Fruit fly (Drosophila melanogaster) whole organism, embryonic: ENCODE results near the gene melt.

Experiments used
- Asciz ChIP-seq: fragments of 200-800 bp; sonication (Bioruptor generic); optimal IDR thresholded peaks from 2 replicates; lab custom pipeline; 2017; ENCODE audit warnings: missing biosample characterization, mild to moderate bottlenecking, missing genetic modification characterization, missing genetic modification reagents
- CG10462 ChIP-seq: fragments of 200-800 bp; sonication (Bioruptor generic); optimal IDR thresholded peaks from 2 replicates; lab custom pipeline; 2016; ENCODE audit warnings: missing biosample characterization, missing genetic modification characterization
- CG11247 ChIP-seq: fragments of 200-800 bp; sonication (Bioruptor generic); IDR thresholded peaks from 2 replicates; pipeline ENCODE4 v1.3.6; 2022; ENCODE audit warnings: missing biosample characterization, missing genetic modification characterization
- CG11560 ChIP-seq: fragments of 200-800 bp; sonication (Bioruptor generic); IDR thresholded peaks from 3 replicates; pipeline ENCODE4 v1.3.6; 2022; ENCODE audit warnings: missing biosample characterization, missing genetic modification characterization
- CG11695 ChIP-seq: fragments of 200-800 bp; sonication (Bioruptor generic); IDR thresholded peaks from 3 replicates; pipeline ENCODE4 v1.3.6; 2022; ENCODE audit warnings: missing biosample characterization, missing genetic modification characterization
- CG12236 ChIP-seq: fragments of 200-800 bp; sonication (Bioruptor generic); optimal IDR thresholded peaks from 2 replicates; lab custom pipeline; 2016; ENCODE audit warnings: missing biosample characterization, missing genetic modification characterization
- CG14667 ChIP-seq: fragments of 200-800 bp; sonication (Bioruptor generic); IDR thresholded peaks from 2 replicates; pipeline ENCODE4 v1.3.6; 2022; ENCODE audit warnings: missing biosample characterization, missing genetic modification characterization
- CG14965 ChIP-seq: fragments of 200-800 bp; sonication (Bioruptor generic); optimal IDR thresholded peaks from 2 replicates; lab custom pipeline; 2016; ENCODE audit warnings: missing biosample characterization, missing genetic modification characterization, borderline replicate concordance
- CG15269 ChIP-seq: fragments of 200-800 bp; sonication (Bioruptor generic); optimal IDR thresholded peaks from 2 replicates; lab custom pipeline; 2018; ENCODE audit warnings: missing biosample characterization, mild to moderate bottlenecking, missing genetic modification characterization, moderate library complexity
- CG15479 ChIP-seq: fragments of 200-800 bp; sonication (Bioruptor generic); optimal IDR thresholded peaks from 3 replicates; lab custom pipeline; 2019; ENCODE audit warnings: missing biosample characterization, mild to moderate bottlenecking, missing genetic modification characterization, moderate library complexity
- CG1647 ChIP-seq: fragments of 200-800 bp; sonication (Bioruptor generic); optimal IDR thresholded peaks from 3 replicates; lab custom pipeline; 2016; ENCODE audit warnings: missing biosample characterization, missing genetic modification characterization
- CG17829 ChIP-seq: fragments of 200-800 bp; optimal IDR thresholded peaks from 2 replicates; lab custom pipeline; 2019; ENCODE audit warnings: missing biosample characterization, mild to moderate bottlenecking, missing genetic modification characterization, moderate library complexity
- CG18262 ChIP-seq: fragments of 200-800 bp; optimal IDR thresholded peaks from 3 replicates; lab custom pipeline; 2019; ENCODE audit warnings: missing biosample characterization, mild to moderate bottlenecking, missing genetic modification characterization, moderate library complexity
- CG2120 ChIP-seq: fragments of 200-800 bp; sonication (Bioruptor generic); optimal IDR thresholded peaks from 3 replicates; lab custom pipeline; 2016; ENCODE audit warnings: missing biosample characterization, missing genetic modification characterization
- CG2129 ChIP-seq: fragments of 200-800 bp; sonication (Bioruptor generic); IDR thresholded peaks from 2 replicates; pipeline ENCODE4 v1.3.6; 2022; ENCODE audit warnings: missing biosample characterization, missing genetic modification characterization; ENCODE audit not compliant: partially characterized antibody
- CG2678 ChIP-seq: fragments of 200-800 bp; sonication (Bioruptor generic); optimal IDR thresholded peaks from 3 replicates; lab custom pipeline; 2019; ENCODE audit warnings: missing biosample characterization, mild to moderate bottlenecking, missing genetic modification characterization, moderate library complexity
- CG3163 ChIP-seq: fragments of 200-800 bp; sonication (Bioruptor generic); optimal IDR thresholded peaks from 3 replicates; lab custom pipeline; 2016; ENCODE audit warnings: missing biosample characterization, missing genetic modification characterization
- CG32767 ChIP-seq: fragments of 200-800 bp; sonication (Bioruptor generic); IDR thresholded peaks from 2 replicates; pipeline ENCODE4 v1.3.6; 2022; ENCODE audit warnings: missing biosample characterization, missing genetic modification characterization
- CG33213 ChIP-seq: fragments of 200-800 bp; sonication (Bioruptor generic); optimal IDR thresholded peaks from 3 replicates; lab custom pipeline; 2016; ENCODE audit warnings: missing biosample characterization, missing genetic modification characterization
- CG3726 ChIP-seq: fragments of 200-800 bp; sonication (Bioruptor generic); IDR thresholded peaks from 3 replicates; pipeline ENCODE4, ENCODE4 v1.3.6; 2022; ENCODE audit warnings: missing biosample characterization, missing genetic modification characterization
- CG8944 ChIP-seq: fragments of 200-800 bp; sonication (Bioruptor generic); optimal IDR thresholded peaks from 3 replicates; lab custom pipeline; 2016; ENCODE audit warnings: missing biosample characterization, missing genetic modification characterization
- CG9609 ChIP-seq: fragments of 200-800 bp; sonication (Bioruptor generic); optimal IDR thresholded peaks from 3 replicates; lab custom pipeline; 2016; ENCODE audit warnings: missing biosample characterization, missing genetic modification characterization
- Dbx ChIP-seq: fragments of 200-800 bp; sonication (Bioruptor generic); IDR thresholded peaks from 3 replicates; pipeline ENCODE4 v1.3.6; 2022; ENCODE audit warnings: missing biosample characterization, missing genetic modification characterization
- Deaf1 ChIP-seq: fragments of 200-800 bp; optimal IDR thresholded peaks from 3 replicates; lab custom pipeline; 2019; ENCODE audit warnings: missing biosample characterization, mild to moderate bottlenecking, missing genetic modification characterization, moderate library complexity
- Ets65A ChIP-seq: fragments of 200-800 bp; sonication (Bioruptor generic); peaks from one replicate; lab custom pipeline; 2016; ENCODE audit warnings: missing biosample characterization, missing genetic modification characterization
- Gug ChIP-seq: fragments of 200-800 bp; sonication (Bioruptor generic); IDR thresholded peaks from 4 replicates; pipeline ENCODE4 v1.3.6; 2022; ENCODE audit warnings: missing biosample characterization, missing genetic modification characterization
- H15 ChIP-seq: fragments of 200-800 bp; sonication (Bioruptor generic); IDR thresholded peaks from 3 replicates; pipeline ENCODE4 v1.3.6; 2022; ENCODE audit warnings: missing biosample characterization, missing genetic modification characterization
- Hsf ChIP-seq: fragments of 200-800 bp; sonication (Bioruptor generic); optimal IDR thresholded peaks from 3 replicates; lab custom pipeline; 2016; ENCODE audit warnings: missing biosample characterization, missing genetic modification characterization
- NC2α ChIP-seq: fragments of 200-800 bp; sonication (Bioruptor generic); optimal IDR thresholded peaks from 2 replicates; lab custom pipeline; 2016; ENCODE audit warnings: missing biosample characterization, missing genetic modification characterization
- Ravus ChIP-seq: fragments of 200-800 bp; sonication (Bioruptor generic); IDR thresholded peaks from 2 replicates; pipeline ENCODE4 v1.3.6; 2022; ENCODE audit warnings: missing biosample characterization, missing genetic modification characterization
- TFAM ChIP-seq: fragments of 200-800 bp; sonication (Bioruptor generic); optimal IDR thresholded peaks from 2 replicates; lab custom pipeline; 2017; ENCODE audit warnings: missing biosample characterization, missing genetic modification characterization, inconsistent platforms
- Vsx1 ChIP-seq: fragments of 200-800 bp; sonication (Bioruptor generic); optimal IDR thresholded peaks from 2 replicates; lab custom pipeline; 2017; ENCODE audit warnings: missing biosample characterization, mild to moderate bottlenecking, missing genetic modification characterization, missing genetic modification reagents
- YL-1 ChIP-seq: fragments of 200-800 bp; sonication (Bioruptor generic); optimal IDR thresholded peaks from 3 replicates; lab custom pipeline; 2017; ENCODE audit warnings: missing biosample characterization, mild to moderate bottlenecking, missing genetic modification characterization
- al ChIP-seq: fragments of 200-800 bp; sonication (Bioruptor generic); IDR thresholded peaks from 2 replicates; pipeline ENCODE4 v1.3.6; 2022; ENCODE audit warnings: missing biosample characterization, missing genetic modification characterization
- ato ChIP-seq: fragments of 200-800 bp; sonication (Bioruptor generic); IDR thresholded peaks from 2 replicates; pipeline ENCODE4 v1.3.6; 2022; ENCODE audit warnings: missing biosample characterization, missing genetic modification characterization; ENCODE audit not compliant: partially characterized antibody
- az2 ChIP-seq: fragments of 200-800 bp; sonication (Bioruptor generic); optimal IDR thresholded peaks from 3 replicates; lab custom pipeline; 2016; ENCODE audit warnings: missing biosample characterization, missing genetic modification characterization
- cato ChIP-seq: fragments of 200-800 bp; sonication (Bioruptor generic); optimal IDR thresholded peaks from 2 replicates; lab custom pipeline; 2016; ENCODE audit warnings: missing biosample characterization, missing genetic modification characterization, borderline replicate concordance
- chif ChIP-seq, 2 experiments: fragments of 200-800 bp; sonication (Bioruptor generic); optimal IDR thresholded peaks; 3 replicates each; lab custom pipeline; 2016; ENCODE audit warnings: missing biosample characterization in 2 of 2, missing genetic modification characterization in 2 of 2
- dysf ChIP-seq: fragments of 200-800 bp; sonication (Bioruptor generic); IDR thresholded peaks from 3 replicates; pipeline ENCODE4 v1.3.6; 2022; ENCODE audit warnings: missing biosample characterization, missing genetic modification characterization
- gcm2 ChIP-seq: fragments of 200-800 bp; sonication (Bioruptor generic); optimal IDR thresholded peaks from 2 replicates; lab custom pipeline; 2016; ENCODE audit warnings: missing biosample characterization, missing genetic modification characterization
- grau ChIP-seq: fragments of 200-800 bp; optimal IDR thresholded peaks from 3 replicates; lab custom pipeline; 2019; ENCODE audit warnings: missing biosample characterization, mild to moderate bottlenecking, missing genetic modification characterization, moderate library complexity
- luna ChIP-seq: fragments of 200-800 bp; sonication (Bioruptor generic); optimal IDR thresholded peaks from 2 replicates; lab custom pipeline; 2016; ENCODE audit warnings: missing biosample characterization, missing genetic modification characterization
- onecut ChIP-seq: fragments of 200-800 bp; sonication (Bioruptor generic); IDR thresholded peaks from 2 replicates; pipeline ENCODE4 v1.3.6; 2022; ENCODE audit warnings: missing biosample characterization, missing genetic modification characterization
- p53 ChIP-seq: fragments of 200-800 bp; sonication (Bioruptor generic); optimal IDR thresholded peaks from 2 replicates; lab custom pipeline; 2016; ENCODE audit warnings: missing biosample characterization, missing genetic modification characterization
- pan ChIP-seq, 4 experiments: fragments of >200 bp in 3 of 4; fragments of 200-800 bp in 1 of 4; sonication (Bioruptor generic) in 1 of 4; optimal IDR thresholded peaks in 3 of 4; IDR thresholded peaks in 1 of 4; 2 replicates each; pipeline versions ENCODE4 v1.3.6 to Lab custom; 2017 to 2022; ENCODE audit warnings: missing biosample characterization in 2 of 4, missing genetic modification characterization in 2 of 4, mixed read lengths in 1 of 4
- row ChIP-seq: fragments of 200-800 bp; sonication (Bioruptor generic); IDR thresholded peaks from 3 replicates; pipeline ENCODE4 v1.3.6; 2022; ENCODE audit warnings: missing biosample characterization, missing genetic modification characterization
- sisA ChIP-seq: fragments of 200-800 bp; sonication (Bioruptor generic); IDR thresholded peaks from 2 replicates; pipeline ENCODE4 v1.3.6; 2022; ENCODE audit warnings: missing biosample characterization, missing genetic modification characterization
- slbo ChIP-seq: fragments of 200-800 bp; sonication (Bioruptor generic); IDR thresholded peaks from 2 replicates; pipeline ENCODE4 v1.3.6; 2022; ENCODE audit warnings: missing biosample characterization, missing genetic modification characterization
- sug ChIP-seq: fragments of 200-800 bp; optimal IDR thresholded peaks from 2 replicates; lab custom pipeline; 2019; ENCODE audit warnings: missing biosample characterization, mild to moderate bottlenecking, missing genetic modification characterization, moderate library complexity
- unc-4 ChIP-seq: fragments of 200-800 bp; sonication (Bioruptor generic); IDR thresholded peaks from 2 replicates; pipeline ENCODE4 v1.3.6; 2022; ENCODE audit warnings: missing biosample characterization, missing genetic modification characterization; ENCODE audit not compliant: partially characterized antibody
- wdn ChIP-seq: fragments of 200-800 bp; sonication (Bioruptor generic); IDR thresholded peaks from 2 replicates; pipeline ENCODE4 v1.3.6; 2022; ENCODE audit warnings: missing biosample characterization, missing genetic modification characterization

Gene melt

dm6 chr3L:7090764-7091163 lies 43.6 kb upstream of the melt start (continued):
- TF ChIP-seq CG10462 (no peak), row (GFP tag; lab: Robert Waterston, UW) (peak; percentile 67), pan (optimal IDR thresholded peaks at IDR 0.05; lab: Kevin White, UChicago) (no peak), pan (GFP tag; optimal IDR thresholded peaks at IDR 0.05 in 1 of 2, IDR thresholded peaks at IDR 0.05 in 1 of 2) (peak in 1 of 2 experiments; percentile 89), CG9609 (GFP tag; lab: Kevin White, UChicago) (peak; percentile 48), sug (tag; lab: Kevin White, UChicago) (no peak), Asciz (GFP tag; lab: Kevin White, UChicago) (peak; percentile 50), CG32767 (GFP tag; lab: Robert Waterston, UW) (peak; percentile 55; the same call in 1 of the 2 replicates), chif (GFP tag; optimal IDR thresholded peaks at IDR 0.05; lab: Kevin White, UChicago) (peak in 1 of 2 experiments; percentile 40), CG11560 (tag; lab: Robert Waterston, UW) (peak; percentile 21; the same call in 1 of the 3 replicates), YL-1 (GFP tag; lab: Kevin White, UChicago) (no peak), CG12236 (GFP tag; lab: Kevin White, UChicago) (no peak), cato (GFP tag; lab: Kevin White, UChicago) (no peak), CG2129 (GFP tag; lab: Robert Waterston, UW) (no peak), Ravus (GFP tag; lab: Robert Waterston, UW) (no peak; the same call in 1 of the 2 replicates), CG1647 (GFP tag; lab: Kevin White, UChicago) (no peak), Dbx (GFP tag; lab: Robert Waterston, UW) (no peak), CG17829 (tag; lab: Kevin White, UChicago) (peak; percentile 77), Ets65A (GFP tag; lab: Kevin White, UChicago) (peak; percentile 39), CG8944 (GFP tag; lab: Kevin White, UChicago) (peak; percentile 15), gcm2 (GFP tag; lab: Kevin White, UChicago) (no peak), Vsx1 (peak; percentile 25), az2 (GFP tag; lab: Kevin White, UChicago) (peak; percentile 44), ato (GFP tag; lab: Robert Waterston, UW) (no peak), TFAM (GFP tag; lab: Kevin White, UChicago) (no peak), CG2678 (tag; lab: Kevin White, UChicago) (peak; percentile 81), CG3163 (peak; percentile 16), Deaf1 (peak; percentile 24), CG18262 (tag; lab: Kevin White, UChicago) (peak; percentile 76), p53 (no peak), Gug (peak; percentile 57; the same call in 1 of the 4 replicates), CG11695 (GFP tag; lab: Robert Waterston, UW) (peak; percentile 78), NC2α (GFP tag; lab: Kevin White, UChicago) (no peak), dysf (GFP tag; lab: Robert Waterston, UW) (peak; percentile 86), CG15269 (tag; lab: Kevin White, UChicago) (peak; percentile 76), H15 (peak; percentile 78), CG11247 (peak; percentile 65), wdn (no peak), CG15479 (GFP tag; lab: Kevin White, UChicago) (no peak), CG33213 (GFP tag; lab: Kevin White, UChicago) (peak; percentile 62), onecut (GFP tag; lab: Robert Waterston, UW) (peak; percentile 59), grau (tag; lab: Kevin White, UChicago) (peak; percentile 53), luna (GFP tag; lab: Kevin White, UChicago) (no peak), CG14965 (GFP tag; lab: Kevin White, UChicago) (no peak), CG2120 (GFP tag; lab: Kevin White, UChicago) (peak; percentile 29), CG14667 (GFP tag; lab: Robert Waterston, UW) (peak; percentile 68), unc-4 (GFP tag; lab: Robert Waterston, UW) (no peak), al (GFP tag; lab: Robert Waterston, UW) (peak; percentile 34; the same call in 1 of the 2 replicates), Hsf (peak; percentile 46), slbo (peak; percentile 51), CG3726 (peak; percentile 80), sisA (GFP tag; lab: Robert Waterston, UW) (peak; percentile 76)
